Worm (Caenorhabditis elegans): Measurements from ENCODE around the gene gpa-10.

DNA sequence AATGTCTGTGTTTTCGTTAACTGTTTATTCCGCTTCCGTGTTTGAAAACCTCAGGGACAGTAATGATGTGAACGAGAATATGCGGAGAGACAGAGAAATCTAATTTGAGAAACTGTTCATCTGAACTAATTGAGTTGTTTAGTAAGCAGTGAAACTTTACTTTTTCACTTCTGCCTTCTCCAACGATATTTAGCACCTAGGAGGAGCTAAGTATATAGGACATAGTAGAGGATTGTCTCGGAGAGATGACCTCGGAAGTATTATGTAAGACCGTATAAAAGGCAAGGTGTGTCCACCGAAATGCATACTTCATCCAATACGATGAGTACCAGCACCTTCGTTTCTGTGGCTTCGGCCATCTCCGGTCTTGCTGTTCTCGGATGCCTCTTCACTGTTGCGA is 25.2 kb downstream of the gpa-10 start, which contains the start of gene col-141:
- TF ChIP-seq him-1 (tag; optimal IDR thresholded peaks at IDR 0.05) = no peak
- no peak for TF ChIP-seq W03F9.2 (tag; optimal IDR thresholded peaks at IDR 0.05)

All from whole organism, L4/young adult.